Fruit fly (Drosophila melanogaster) S2 (cell line): ENCODE data around the gene Faa.

Experiments used
- CG8478 ChIP-seq: fragments of >200 bp; optimal IDR thresholded peaks from 2 replicates; lab custom pipeline; 2018
- CTCF ChIP-seq, 2 experiments: fragments of >200 bp; optimal IDR thresholded peaks; 2 replicates each; lab custom pipeline; 2018

dm6 chr3L:4115701-4116100 lies 41.9 kb upstream of the Faa start:
- TF ChIP-seq CG8478 (lab: Kevin White, UChicago) (no peak), CTCF (optimal IDR thresholded peaks at IDR 0.05; lab: Kevin White, UChicago) (no peak)
